Fruit fly (Drosophila melanogaster): Measurements from ENCODE around the gene CG7142.

CG7142 gene

DNA sequence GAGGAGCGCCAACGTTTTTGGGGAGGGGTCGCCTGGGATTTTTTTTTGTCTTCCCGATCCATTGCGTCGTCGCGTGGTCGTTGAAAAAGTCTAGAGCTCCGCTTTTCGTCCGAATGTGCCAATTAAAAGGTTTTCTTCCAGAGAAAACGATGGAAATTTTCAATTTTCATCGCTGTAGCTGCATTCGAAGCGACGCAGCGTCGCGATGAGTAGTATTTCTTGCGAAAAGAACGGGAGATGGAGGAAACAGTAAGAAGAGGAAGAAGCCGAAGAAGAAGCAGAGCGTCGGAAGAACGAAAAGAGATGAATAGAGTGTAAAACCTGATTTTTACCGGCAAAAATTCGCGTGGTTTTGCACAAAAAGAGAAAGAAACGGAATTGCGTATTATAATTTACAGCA is 36.3 kb downstream of the CG7142 start:
- TF ChIP-seq Pif1B (GFP tag; optimal IDR thresholded peaks at IDR 0.05): no peak
- TF ChIP-seq CG15710 (tag; optimal IDR thresholded peaks at IDR 0.05): no peak
- TF ChIP-seq CG8159 (tag; optimal IDR thresholded peaks at IDR 0.05): no peak
- no peak for TF ChIP-seq CG13204 (GFP tag; optimal IDR thresholded peaks at IDR 0.05)
- TF ChIP-seq CG32121 (GFP tag; IDR thresholded peaks at IDR 0.05): no peak
- no peak for TF ChIP-seq CG9948 (tag; optimal IDR thresholded peaks at IDR 0.05)
- TF ChIP-seq gl (tag; optimal IDR thresholded peaks at IDR 0.05): no peak
- no peak for TF ChIP-seq rn (GFP tag; IDR thresholded peaks at IDR 0.05)
- TF ChIP-seq CG4496 (GFP tag; IDR thresholded peaks at IDR 0.05): no peak
- TF ChIP-seq fd96Ca (GFP tag; IDR thresholded peaks at IDR 0.05): no peak
- no peak for TF ChIP-seq CG14655 (GFP tag; optimal IDR thresholded peaks at IDR 0.05)
- no peak for TF ChIP-seq CG10348 (GFP tag; IDR thresholded peaks at IDR 0.05)
- no peak for TF ChIP-seq CG8301 (tag; optimal IDR thresholded peaks at IDR 0.05)
- TF ChIP-seq Pif1A (GFP tag; optimal IDR thresholded peaks at IDR 0.05): no peak
- TF ChIP-seq CG12605 (GFP tag; IDR thresholded peaks at IDR 0.05): no peak
- no peak for TF ChIP-seq Ets98B (GFP tag; IDR thresholded peaks at IDR 0.05)
- TF ChIP-seq Snoo (tag; optimal IDR thresholded peaks at IDR 0.05): no peak
- TF ChIP-seq D1 (tag; optimal IDR thresholded peaks at IDR 0.05): no peak
- no peak for TF ChIP-seq CG34367 (tag; optimal IDR thresholded peaks at IDR 0.05)
- TF ChIP-seq CG17806 (tag; optimal IDR thresholded peaks at IDR 0.05): no peak

DNA sequence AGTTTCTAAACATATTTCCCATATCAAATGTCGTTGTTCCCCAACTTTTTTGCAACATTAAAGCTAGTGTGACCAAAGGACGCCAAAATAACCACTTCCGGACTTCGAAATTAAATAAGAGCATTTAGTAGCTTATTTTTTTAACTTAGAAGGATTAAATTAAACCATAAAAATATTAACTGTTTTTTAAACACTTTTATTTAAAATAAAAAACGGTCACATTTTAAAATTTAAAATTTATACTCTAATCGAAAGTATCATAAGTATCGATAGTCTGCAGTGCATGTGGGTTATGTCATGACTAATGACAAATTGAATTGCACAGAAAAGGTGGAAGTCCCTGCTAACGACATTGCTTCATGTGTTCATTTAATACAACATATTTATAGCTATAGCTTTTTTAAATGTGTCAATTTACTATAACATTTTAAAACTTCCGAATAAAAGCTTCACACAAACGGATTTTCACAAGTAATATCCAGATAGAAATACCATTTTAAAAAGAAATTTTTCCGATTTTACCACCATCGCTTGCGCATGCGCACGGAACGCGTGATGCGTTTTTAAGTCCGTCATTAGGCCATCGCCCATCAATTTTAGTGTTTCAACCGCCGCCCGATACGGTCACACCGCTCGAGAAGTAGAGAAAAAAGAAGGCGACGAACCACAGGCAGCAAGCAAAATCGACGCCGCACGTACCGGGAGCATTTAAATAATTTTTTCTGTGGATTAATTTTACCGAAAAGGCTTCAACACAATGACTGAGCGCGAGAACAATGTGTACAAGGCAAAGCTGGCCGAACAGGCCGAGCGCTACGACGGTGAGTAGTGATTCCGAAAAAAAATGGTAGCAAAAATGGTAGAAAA is 37.0 kb downstream of the CG7142 start, which contains the start of the genes CG7156 and 14-3-3epsilon:
Gene CG7156 (minus strand): TSS at position 71 of the 867 bp plus-strand sequence.
Gene 14-3-3epsilon (plus strand): TSS at position 443 of the 867 bp plus-strand sequence.
- no peak for TF ChIP-seq CG8301 (tag; optimal IDR thresholded peaks at IDR 0.05)
- no peak for TF ChIP-seq CG9948 (tag; optimal IDR thresholded peaks at IDR 0.05)
- no peak for TF ChIP-seq CG14655 (GFP tag; optimal IDR thresholded peaks at IDR 0.05)
- no peak for TF ChIP-seq fd96Ca (GFP tag; IDR thresholded peaks at IDR 0.05)
- TF ChIP-seq Snoo (tag; optimal IDR thresholded peaks at IDR 0.05): peak; percentile 34
- TF ChIP-seq D1 (tag; optimal IDR thresholded peaks at IDR 0.05): no peak
- TF ChIP-seq CG12605 (GFP tag; IDR thresholded peaks at IDR 0.05): no peak
- TF ChIP-seq CG8159 (tag; optimal IDR thresholded peaks at IDR 0.05): no peak
- TF ChIP-seq Pif1B (GFP tag; optimal IDR thresholded peaks at IDR 0.05): no peak
- no peak for TF ChIP-seq CG13204 (GFP tag; optimal IDR thresholded peaks at IDR 0.05)
- peak; percentile 15 for TF ChIP-seq EcR (GFP tag; optimal IDR thresholded peaks at IDR 0.05)
- no peak for TF ChIP-seq CG32121 (GFP tag; IDR thresholded peaks at IDR 0.05)
- no peak for TF ChIP-seq CG10348 (GFP tag; IDR thresholded peaks at IDR 0.05)
- no peak for TF ChIP-seq CG17806 (tag; optimal IDR thresholded peaks at IDR 0.05)
- TF ChIP-seq Ets98B (GFP tag; IDR thresholded peaks at IDR 0.05): peak; percentile 12; the same call in 1 of the 2 replicates
- TF ChIP-seq CG4496 (GFP tag; IDR thresholded peaks at IDR 0.05): peak; percentile 47; the same call in 1 of the 3 replicates
- no peak for TF ChIP-seq rn (GFP tag; IDR thresholded peaks at IDR 0.05)
- peak; percentile 9 for TF ChIP-seq CG34367 (tag; optimal IDR thresholded peaks at IDR 0.05)
- peak; percentile 38 for TF ChIP-seq Pif1A (GFP tag; optimal IDR thresholded peaks at IDR 0.05)
- TF ChIP-seq CG15710 (tag; optimal IDR thresholded peaks at IDR 0.05): no peak
- TF ChIP-seq gl (tag; optimal IDR thresholded peaks at IDR 0.05): no peak

DNA sequence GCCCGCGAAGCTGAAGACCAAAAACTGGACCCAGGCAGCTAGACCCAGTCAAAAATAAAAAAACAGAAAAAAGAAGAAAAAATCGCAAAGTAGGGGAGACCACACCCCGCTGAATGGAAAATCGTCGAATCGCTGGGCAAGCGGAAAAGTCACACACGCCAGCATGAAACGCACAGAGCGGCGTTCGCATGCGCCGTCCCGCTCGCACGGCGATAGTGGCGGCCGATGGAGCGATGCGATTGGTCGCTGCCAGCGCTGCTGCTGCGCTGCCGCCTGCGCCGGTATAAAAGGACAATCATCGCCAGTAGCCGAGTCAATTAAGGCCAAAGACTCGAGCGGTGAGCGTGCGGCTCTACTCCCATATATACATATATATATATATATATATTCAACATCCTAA is 43.4 kb downstream of the CG7142 start, which contains the start of gene repo:
Gene repo (plus strand): TSS at position 314 of the 400 bp plus-strand sequence.
- no peak for TF ChIP-seq Pif1A (GFP tag; optimal IDR thresholded peaks at IDR 0.05)
- TF ChIP-seq CG13204 (GFP tag; optimal IDR thresholded peaks at IDR 0.05): peak; percentile 3
- peak; percentile 61; the same call in 2 of the 3 replicates for TF ChIP-seq CG4496 (GFP tag; IDR thresholded peaks at IDR 0.05)

DNA sequence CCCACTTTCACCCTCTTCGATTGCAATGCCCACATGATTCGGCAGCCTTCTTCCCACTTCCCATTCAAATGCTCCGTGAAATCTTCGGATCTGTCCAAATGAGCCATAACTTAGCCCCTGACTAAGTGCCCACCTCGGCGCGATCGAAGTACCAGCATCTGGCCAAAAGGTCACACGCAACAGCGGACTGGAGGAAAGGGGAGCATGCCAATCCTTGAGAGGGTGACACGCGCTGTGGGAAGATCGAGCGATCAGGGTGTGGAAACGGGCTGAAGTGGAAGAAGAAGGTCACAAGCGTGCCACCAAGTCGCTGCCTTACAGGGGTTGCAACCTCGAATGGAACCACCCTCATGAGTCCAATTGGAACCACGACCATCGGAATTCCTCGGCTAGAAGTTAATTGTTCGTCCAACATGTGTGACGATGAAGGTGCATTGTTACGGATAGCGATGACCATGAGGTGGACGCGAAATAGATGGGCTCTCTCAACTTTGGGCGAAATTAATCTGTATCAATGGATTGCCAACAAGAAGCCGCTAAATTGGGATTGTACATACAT is 44.5 kb downstream of the CG7142 start:
- TF ChIP-seq Ets98B (GFP tag; IDR thresholded peaks at IDR 0.05): no peak
- 0 out of 3 replicates have a peak, but pooled peaks have one; percentile 14 for TF ChIP-seq fd96Ca (GFP tag; IDR thresholded peaks at IDR 0.05)
- TF ChIP-seq CG8159 (tag; optimal IDR thresholded peaks at IDR 0.05): no peak
- TF ChIP-seq CG12605 (GFP tag; IDR thresholded peaks at IDR 0.05): no peak
- no peak for TF ChIP-seq CG13204 (GFP tag; optimal IDR thresholded peaks at IDR 0.05)
- TF ChIP-seq CG9948 (tag; optimal IDR thresholded peaks at IDR 0.05): no peak
- no peak for TF ChIP-seq Pif1B (GFP tag; optimal IDR thresholded peaks at IDR 0.05)

DNA sequence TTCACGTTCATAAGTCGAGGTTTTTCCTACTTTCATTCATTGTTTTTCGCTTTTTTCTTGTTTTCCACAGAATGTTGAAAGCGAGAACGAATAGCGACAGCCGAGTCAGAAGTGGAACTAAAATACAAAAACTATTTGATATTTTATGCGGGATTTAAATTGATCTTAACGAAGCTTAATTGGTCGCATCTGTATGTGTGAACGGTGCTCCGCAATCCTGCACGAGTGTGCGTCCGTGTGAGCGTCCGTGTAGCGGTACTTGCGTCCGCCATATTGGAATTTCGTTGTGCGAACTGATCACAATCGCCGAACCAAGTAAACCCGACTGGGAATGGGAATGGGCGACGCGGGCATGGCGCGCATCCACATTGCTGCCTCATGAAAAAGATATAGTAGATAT is 47.1 kb downstream of the CG7142 start:
- TF ChIP-seq CG34367 (tag; optimal IDR thresholded peaks at IDR 0.05) (no peak), fd96Ca (GFP tag; IDR thresholded peaks at IDR 0.05) (no peak), CG17806 (tag; optimal IDR thresholded peaks at IDR 0.05) (no peak), CG15710 (tag; optimal IDR thresholded peaks at IDR 0.05) (no peak), D1 (tag; optimal IDR thresholded peaks at IDR 0.05) (no peak), Pif1B (GFP tag; optimal IDR thresholded peaks at IDR 0.05) (no peak), CG10348 (GFP tag; IDR thresholded peaks at IDR 0.05) (no peak), CG8159 (tag; optimal IDR thresholded peaks at IDR 0.05) (no peak), CG8301 (tag; optimal IDR thresholded peaks at IDR 0.05) (no peak), Snoo (tag; optimal IDR thresholded peaks at IDR 0.05) (no peak), CG9948 (tag; optimal IDR thresholded peaks at IDR 0.05) (no peak), CG32121 (GFP tag; IDR thresholded peaks at IDR 0.05) (no peak), CG12605 (GFP tag; IDR thresholded peaks at IDR 0.05) (no peak), CG4496 (GFP tag; IDR thresholded peaks at IDR 0.05) (no peak), EcR (GFP tag; optimal IDR thresholded peaks at IDR 0.05) (no peak), CG14655 (GFP tag; optimal IDR thresholded peaks at IDR 0.05) (no peak), Ets98B (GFP tag; IDR thresholded peaks at IDR 0.05) (no peak), gl (tag; optimal IDR thresholded peaks at IDR 0.05) (no peak), Pif1A (GFP tag; optimal IDR thresholded peaks at IDR 0.05) (no peak)
